Fruit fly (Drosophila melanogaster) S2 (cell line): ENCODE results near the gene CG10947.

ENCODE experiments used
- CG8478 ChIP-seq: fragments of >200 bp; optimal IDR thresholded peaks from 2 replicates; lab custom pipeline; 2018
- CTCF ChIP-seq, 2 experiments: fragments of >200 bp; optimal IDR thresholded peaks; 2 replicates each; lab custom pipeline; 2018

- TF ChIP-seq CG8478 (lab: Kevin White, UChicago) = no peak
- TF ChIP-seq CTCF (optimal IDR thresholded peaks at IDR 0.05; lab: Kevin White, UChicago) = no peak
Measured at dm6 chr2L:20463316-20463856, 48.8 kb upstream of the CG10947 start, which contains the start of gene CG2493.
